Fruit fly (Drosophila melanogaster) whole organism, wandering third instar larva: ENCODE measurements around the gene CG31075.

Experiments
- Abd-B ChIP-seq: fragments of >200 bp; optimal IDR thresholded peaks from 2 replicates; lab custom pipeline; 2017; ENCODE audit warnings: missing biosample characterization, missing genetic modification characterization
- CG32264 ChIP-seq: fragments of 200-800 bp; sonication (Bioruptor generic); optimal IDR thresholded peaks from 2 replicates; lab custom pipeline; 2016; ENCODE audit warnings: missing biosample characterization, missing genetic modification characterization
- CG9705 ChIP-seq: fragments of 200-800 bp; sonication (Bioruptor generic); optimal IDR thresholded peaks from 2 replicates; lab custom pipeline; 2018; ENCODE audit warnings: missing biosample characterization, mild to moderate bottlenecking, missing genetic modification characterization
- CrebA ChIP-seq: fragments of 200-800 bp; sonication (Bioruptor generic); optimal IDR thresholded peaks from 2 replicates; lab custom pipeline; 2016; ENCODE audit warnings: missing biosample characterization, mild to moderate bottlenecking, missing genetic modification characterization, borderline replicate concordance
- Dfd ChIP-seq: fragments of >200 bp; optimal IDR thresholded peaks from 2 replicates; lab custom pipeline; 2017; ENCODE audit warnings: missing biosample characterization, missing genetic modification characterization
- Dif ChIP-seq: fragments of 200-275, 200-300 bp; sonication (Bioruptor generic); optimal IDR thresholded peaks from 2 replicates; lab custom pipeline; 2018; ENCODE audit warnings: missing biosample characterization, missing genetic modification characterization; ENCODE audit not compliant: partially characterized antibody
- GATAd ChIP-seq: sonication (Bioruptor generic); optimal IDR thresholded peaks from 2 replicates; lab custom pipeline; 2016; ENCODE audit warnings: missing biosample characterization, missing genetic modification characterization
- HLH106 ChIP-seq: fragments of 200-800 bp; optimal IDR thresholded peaks from 3 replicates; lab custom pipeline; 2019; ENCODE audit warnings: missing biosample characterization, mild to moderate bottlenecking, missing genetic modification characterization, moderate library complexity
- Hnf4 ChIP-seq: fragments of 200-800 bp; sonication (Bioruptor generic); optimal IDR thresholded peaks from 2 replicates; lab custom pipeline; 2016; ENCODE audit warnings: missing biosample characterization, mild to moderate bottlenecking, missing genetic modification characterization
- Hr78 ChIP-seq: fragments of >200 bp; optimal IDR thresholded peaks from 2 replicates; lab custom pipeline; 2017; ENCODE audit warnings: missing biosample characterization, missing genetic modification characterization
- Hr83 ChIP-seq: fragments of 200-300 bp; sonication (Bioruptor generic); optimal IDR thresholded peaks from 2 replicates; lab custom pipeline; 2016; ENCODE audit warnings: missing biosample characterization, mild to moderate bottlenecking, missing genetic modification characterization, moderate library complexity; ENCODE audit not compliant: poor library complexity, severe bottlenecking
- Mio ChIP-seq: sonication (Bioruptor generic); optimal IDR thresholded peaks from 2 replicates; lab custom pipeline; 2016; ENCODE audit warnings: missing biosample characterization, missing genetic modification characterization
- Myc ChIP-seq: fragments of >200 bp; optimal IDR thresholded peaks from 2 replicates; lab custom pipeline; 2017
- N ChIP-seq: fragments of >200 bp; optimal IDR thresholded peaks from 2 replicates; lab custom pipeline; 2018; ENCODE audit warnings: missing biosample characterization, missing external identifiers, missing genetic modification characterization
- OdsH ChIP-seq: fragments of 200-800 bp; sonication (Bioruptor generic); optimal IDR thresholded peaks from 2 replicates; lab custom pipeline; 2016; ENCODE audit warnings: missing biosample characterization, mild to moderate bottlenecking, missing genetic modification characterization
- Rel ChIP-seq, 2 experiments: fragments of 200-800 bp; sonication (Bioruptor generic) in 1 of 2; optimal IDR thresholded peaks; 2 replicates in 1 of 2; 3 replicates in 1 of 2; lab custom pipeline; 2016 to 2019; ENCODE audit warnings: mild to moderate bottlenecking in 2 of 2, missing biosample characterization in 2 of 2, missing genetic modification characterization in 2 of 2, moderate library complexity in 1 of 2
- Sp1 ChIP-seq: fragments of 200-800 bp; sonication (Bioruptor generic); optimal IDR thresholded peaks from 3 replicates; lab custom pipeline; 2019; ENCODE audit warnings: missing biosample characterization, mild to moderate bottlenecking, missing genetic modification characterization, moderate library complexity
- Vsx2 ChIP-seq: fragments of 200-300, 225-300 bp; sonication (Bioruptor generic); optimal IDR thresholded peaks from 2 replicates; lab custom pipeline; 2018; ENCODE audit warnings: missing biosample characterization, missing genetic modification characterization; ENCODE audit not compliant: partially characterized antibody
- br ChIP-seq: fragments of 200-800 bp; sonication (Bioruptor generic); optimal IDR thresholded peaks from 2 replicates; lab custom pipeline; 2016; ENCODE audit warnings: missing biosample characterization, missing genetic modification characterization
- brk ChIP-seq: fragments of 200-800 bp; sonication (Bioruptor generic); optimal IDR thresholded peaks from 2 replicates; lab custom pipeline; 2016; ENCODE audit warnings: missing biosample characterization, mild to moderate bottlenecking, missing genetic modification characterization
- dl ChIP-seq, 2 experiments: fragments of 175-275, 200-275 bp in 1 of 2; fragments of 200-275 bp in 1 of 2; sonication (Bioruptor generic); optimal IDR thresholded peaks; lab custom pipeline; 2018; ENCODE audit warnings: mild to moderate bottlenecking in 2 of 2, missing biosample characterization in 2 of 2, missing genetic modification characterization in 2 of 2, moderate library complexity in 2 of 2; ENCODE audit not compliant: partially characterized antibody in 2 of 2, insufficient read depth in 1 of 2
- dmrt93B ChIP-seq: fragments of 200-800 bp; sonication (Bioruptor generic); optimal IDR thresholded peaks from 2 replicates; lab custom pipeline; 2018; ENCODE audit warnings: missing biosample characterization, mild to moderate bottlenecking, missing genetic modification characterization
- dsf ChIP-seq: sonication (Bioruptor generic); optimal IDR thresholded peaks from 2 replicates; lab custom pipeline; 2016; ENCODE audit warnings: missing biosample characterization, missing genetic modification characterization, borderline replicate concordance
- ey ChIP-seq: fragments of 200-800 bp; sonication (Bioruptor generic); optimal IDR thresholded peaks from 2 replicates; lab custom pipeline; 2016; ENCODE audit warnings: missing biosample characterization, missing genetic modification characterization
- foxo ChIP-seq, 2 experiments: fragments of 200-800 bp; sonication (Bioruptor generic); optimal IDR thresholded peaks; 2 replicates in 1 of 2; 3 replicates in 1 of 2; lab custom pipeline; 2016 to 2017; ENCODE audit warnings: missing biosample characterization in 2 of 2, missing genetic modification characterization in 2 of 2
- fru ChIP-seq: fragments of 200-800 bp; sonication (Bioruptor generic); optimal IDR thresholded peaks from 3 replicates; lab custom pipeline; 2016; ENCODE audit warnings: missing biosample characterization, mild to moderate bottlenecking, missing genetic modification characterization
- h ChIP-seq: fragments of 200-800 bp; sonication (Bioruptor generic); optimal IDR thresholded peaks from 3 replicates; lab custom pipeline; 2016; ENCODE audit warnings: missing biosample characterization, mild to moderate bottlenecking, missing genetic modification characterization
- jim ChIP-seq: fragments of 175-275, 200-325 bp; sonication (Bioruptor generic); optimal IDR thresholded peaks from 2 replicates; lab custom pipeline; 2016; ENCODE audit warnings: missing biosample characterization, mild to moderate bottlenecking, missing genetic modification characterization
- lola ChIP-seq: fragments of >200 bp; optimal IDR thresholded peaks from 2 replicates; lab custom pipeline; 2017; ENCODE audit warnings: missing biosample characterization, missing genetic modification characterization
- pan ChIP-seq: fragments of >200 bp; optimal IDR thresholded peaks from 2 replicates; lab custom pipeline; 2017
- psq ChIP-seq: fragments of 200-800 bp; sonication (Bioruptor generic); optimal IDR thresholded peaks from 3 replicates; lab custom pipeline; 2017; ENCODE audit warnings: missing biosample characterization, mild to moderate bottlenecking, missing genetic modification characterization, moderate library complexity
- rgr ChIP-seq: fragments of 200-800 bp; sonication (Bioruptor generic); optimal IDR thresholded peaks from 3 replicates; lab custom pipeline; 2016; ENCODE audit warnings: missing biosample characterization, mild to moderate bottlenecking, missing genetic modification characterization
- sage ChIP-seq: fragments of 200-800 bp; sonication (Bioruptor generic); optimal IDR thresholded peaks from 2 replicates; lab custom pipeline; 2016; ENCODE audit warnings: missing biosample characterization, mild to moderate bottlenecking, missing genetic modification characterization
- sv ChIP-seq: fragments of 200-800 bp; sonication (Bioruptor generic); optimal IDR thresholded peaks from 3 replicates; lab custom pipeline; 2016; ENCODE audit warnings: missing biosample characterization, missing genetic modification characterization
- tai ChIP-seq: sonication (Bioruptor generic); optimal IDR thresholded peaks from 2 replicates; lab custom pipeline; 2016; ENCODE audit warnings: missing biosample characterization, missing genetic modification characterization
- usp ChIP-seq: fragments of >200 bp; optimal IDR thresholded peaks from 2 replicates; lab custom pipeline; 2017; ENCODE audit warnings: missing biosample characterization, missing genetic modification characterization
- woc ChIP-seq: sonication (Bioruptor generic); optimal IDR thresholded peaks from 2 replicates; lab custom pipeline; 2016; ENCODE audit warnings: missing biosample characterization, mild to moderate bottlenecking, missing genetic modification characterization

The CG31075 gene

dm6 chr3R:26966794-26967323 is 21.5 kb downstream of the CG31075 start, which contains the start of gene CG5521:
Gene CG5521 (plus strand): TSS chr3R:26966930.
- TF ChIP-seq br (GFP tag; lab: Kevin White, UChicago), result no peak
- TF ChIP-seq dl (GFP tag; optimal IDR thresholded peaks at IDR 0.05; lab: Kevin White, UChicago; ENCODE audit: insufficient read depth in 1 of 2, partially characterized antibody in 2 of 2), result no peak
- TF ChIP-seq h (GFP tag; lab: Kevin White, UChicago), result peak; percentile 59
- TF ChIP-seq Sp1 (GFP tag; lab: Kevin White, UChicago), result peak; percentile 9
- peak; percentile 50 for TF ChIP-seq psq (GFP tag; lab: Kevin White, UChicago)
- peak; percentile 69 for TF ChIP-seq woc (GFP tag; lab: Kevin White, UChicago)
- no peak for TF ChIP-seq Rel (GFP tag; optimal IDR thresholded peaks at IDR 0.05; lab: Kevin White, UChicago)
- peak; percentile 8 for TF ChIP-seq Rel (tag; optimal IDR thresholded peaks at IDR 0.05; lab: Kevin White, UChicago)
- TF ChIP-seq, all 38 proteins: peak for 5

DNA sequence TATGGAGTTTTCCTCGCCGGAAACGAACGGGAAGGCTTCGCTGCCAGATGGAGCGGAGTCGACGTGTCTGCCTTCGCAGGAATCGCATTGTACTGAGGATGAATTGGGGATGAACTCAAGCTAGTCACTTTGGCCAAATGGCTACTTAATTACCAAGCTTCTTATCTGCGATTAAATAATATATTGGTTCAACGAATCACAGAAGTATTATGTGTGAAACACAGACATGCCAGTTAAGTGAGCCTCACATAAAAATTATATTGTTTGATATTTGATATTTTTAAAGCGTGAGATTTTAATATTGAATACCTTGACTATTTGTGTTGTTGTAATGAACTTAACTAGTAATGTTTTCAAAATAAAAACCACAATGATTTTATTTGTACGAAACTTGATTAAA is 21.9 kb downstream of the CG31075 start, which contains the start of gene Gr97a:
TSS of gene Gr97a (minus strand) at position 101 of the 400 bp plus-strand sequence.
- TF ChIP-seq Myc (lab: Kevin White, UChicago) (no peak), Hr83 (no peak), jim (no peak), dmrt93B (GFP tag; lab: Kevin White, UChicago) (no peak), N (GFP tag; lab: Kevin White, UChicago) (no peak), h (GFP tag; lab: Kevin White, UChicago) (no peak)
- TF ChIP-seq, all 38 proteins: peak for 0

DNA sequence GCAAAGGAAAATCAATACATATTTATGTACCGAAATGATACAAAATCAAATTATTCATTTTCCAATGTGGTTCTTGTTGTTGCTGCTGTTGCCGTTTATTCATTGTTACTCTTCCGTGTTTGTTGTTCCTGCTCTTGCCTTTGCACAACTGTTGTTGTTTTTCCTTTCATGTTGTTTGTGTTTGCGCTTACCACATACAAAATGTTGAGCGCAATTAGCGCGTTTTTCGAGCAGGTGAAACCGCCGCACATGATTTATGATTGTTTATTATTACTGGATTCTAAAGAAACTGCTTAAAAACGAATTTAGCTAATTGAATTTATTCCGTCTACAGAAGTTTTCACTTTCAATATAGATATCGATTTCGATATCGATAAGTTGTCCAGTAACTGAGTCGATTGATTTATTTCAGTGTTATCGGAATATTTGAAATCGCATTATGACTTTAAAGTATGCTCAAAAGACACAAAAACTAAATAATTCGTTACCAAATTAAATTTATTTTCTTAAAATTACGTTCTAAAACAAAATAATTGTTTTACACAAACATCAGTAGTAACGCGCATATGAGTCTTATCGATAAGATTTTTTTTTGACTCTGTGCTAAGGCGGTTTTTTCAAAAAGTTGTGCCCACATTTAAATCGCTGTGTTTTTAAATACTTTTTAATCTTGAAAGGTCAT is 23.7 kb downstream of the CG31075 start, which contains the start of gene Tsp97E:
TSS of gene Tsp97E (minus strand) at position 366 of the 682 bp plus-strand sequence.
- TF ChIP-seq Hnf4 (GFP tag; lab: Kevin White, UChicago) (peak; percentile 3), brk (peak; percentile 25), Mio (GFP tag; lab: Kevin White, UChicago) (no peak), fru (GFP tag; lab: Kevin White, UChicago) (peak; percentile 54), N (GFP tag; lab: Kevin White, UChicago) (no peak), Sp1 (GFP tag; lab: Kevin White, UChicago) (peak; percentile 5), usp (GFP tag; lab: Kevin White, UChicago) (no peak), CG32264 (GFP tag; lab: Kevin White, UChicago) (no peak)

DNA sequence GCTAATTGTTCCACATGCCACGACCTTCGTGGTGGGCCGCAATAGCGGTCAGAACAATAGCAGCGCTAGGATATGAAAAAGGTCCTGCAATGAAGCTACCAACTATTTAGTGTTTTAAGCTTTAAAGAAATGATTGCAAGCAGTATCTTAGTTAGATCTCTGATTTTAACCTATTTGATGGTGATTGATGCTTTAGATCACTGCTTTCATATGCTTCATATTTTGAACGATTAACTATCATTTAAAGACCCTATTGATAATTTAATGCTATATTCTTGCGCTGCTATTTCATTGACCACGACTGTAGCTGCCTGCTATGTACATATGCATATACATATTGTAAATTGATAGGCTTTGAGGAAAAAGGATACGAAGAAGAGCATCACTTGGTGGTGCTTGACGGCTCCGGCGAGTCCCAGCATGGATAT is 24.6 kb downstream of the CG31075 start:
- TF ChIP-seq h (GFP tag; lab: Kevin White, UChicago) (peak; percentile 37), ey (GFP tag; lab: Kevin White, UChicago) (peak; percentile 47), CG32264 (GFP tag; lab: Kevin White, UChicago) (no peak), Sp1 (GFP tag; lab: Kevin White, UChicago) (peak; percentile 40), sv (GFP tag; lab: Kevin White, UChicago) (peak; percentile 18), woc (GFP tag; lab: Kevin White, UChicago) (peak; percentile 19), Dfd (no peak), Hr78 (GFP tag; lab: Kevin White, UChicago) (no peak), CG9705 (GFP tag; lab: Kevin White, UChicago) (peak; percentile 29), jim (no peak), CrebA (no peak), dsf (GFP tag; lab: Kevin White, UChicago) (no peak), OdsH (GFP tag; lab: Kevin White, UChicago) (peak; percentile 25), lola (no peak), Abd-B (GFP tag; lab: Kevin White, UChicago) (no peak), Rel (GFP tag; optimal IDR thresholded peaks at IDR 0.05; lab: Kevin White, UChicago) (no peak), Rel (tag; optimal IDR thresholded peaks at IDR 0.05; lab: Kevin White, UChicago) (no peak), sage (peak; percentile 64), fru (GFP tag; lab: Kevin White, UChicago) (peak; percentile 24), Vsx2 (GFP tag; lab: Kevin White, UChicago) (no peak), pan (lab: Kevin White, UChicago) (no peak), HLH106 (tag; lab: Kevin White, UChicago) (peak; percentile 61), tai (no peak), Dif (GFP tag; lab: Kevin White, UChicago) (no peak), dmrt93B (GFP tag; lab: Kevin White, UChicago) (peak; percentile 64), Hnf4 (GFP tag; lab: Kevin White, UChicago) (peak; percentile 20), Hr83 (no peak), usp (GFP tag; lab: Kevin White, UChicago) (no peak), psq (GFP tag; lab: Kevin White, UChicago) (no peak), Myc (lab: Kevin White, UChicago) (no peak), br (GFP tag; lab: Kevin White, UChicago) (peak; percentile 36), GATAd (no peak), foxo (GFP tag; optimal IDR thresholded peaks at IDR 0.05; lab: Kevin White, UChicago) (peak in 1 of 2 experiments; percentile 71), Mio (GFP tag; lab: Kevin White, UChicago) (no peak), brk (no peak), rgr (peak; percentile 20), N (GFP tag; lab: Kevin White, UChicago) (no peak), dl (GFP tag; optimal IDR thresholded peaks at IDR 0.05; lab: Kevin White, UChicago; ENCODE audit: insufficient read depth in 1 of 2, partially characterized antibody in 2 of 2) (no peak)
